Fruit fly (Drosophila melanogaster): ENCODE measurements around the gene Osi22.

The Osi22 gene

dm6 chr3R:13319873-13320272 is 29.4 kb downstream of the Osi22 start (continued):
- TF ChIP-seq CG18599 (GFP tag; optimal IDR thresholded peaks at IDR 0.05) = no peak
- no peak for TF ChIP-seq CG3726 (GFP tag; IDR thresholded peaks at IDR 0.05)
- TF ChIP-seq jumu (GFP tag; optimal IDR thresholded peaks at IDR 0.05) = no peak
- TF ChIP-seq sens (GFP tag) = peak; percentile 84
- TF ChIP-seq dpn (GFP tag; optimal IDR thresholded peaks at IDR 0.05) = no peak
- no peak for TF ChIP-seq ham (GFP tag; IDR thresholded peaks at IDR 0.05)
- TF ChIP-seq Dref (GFP tag; IDR thresholded peaks at IDR 0.05) = no peak
- peak; percentile 24; the same call in 1 of the 2 replicates for TF ChIP-seq Rfx (GFP tag; IDR thresholded peaks at IDR 0.05)
- TF ChIP-seq Dll (GFP tag; IDR thresholded peaks at IDR 0.05; ENCODE audit: partially characterized antibody) = no peak
- TF ChIP-seq Hsf (GFP tag; optimal IDR thresholded peaks at IDR 0.05) = peak; percentile 4
- TF ChIP-seq caup (GFP tag; optimal IDR thresholded peaks at IDR 0.05; ENCODE audit: severe bottlenecking) = no peak
- TF ChIP-seq CG15269 (tag; optimal IDR thresholded peaks at IDR 0.05) = no peak
- no peak for TF ChIP-seq Hey (tag; optimal IDR thresholded peaks at IDR 0.05)
- no peak; the same call in 2 of the 3 replicates for TF ChIP-seq croc (GFP tag; conservative IDR thresholded peaks at IDR 0.05)
- no peak for TF ChIP-seq br (optimal IDR thresholded peaks at IDR 0.05)
- TF ChIP-seq kni (GFP tag; optimal IDR thresholded peaks at IDR 0.05) = no peak
- TF ChIP-seq toy (GFP tag; IDR thresholded peaks at IDR 0.05) = no peak
- 0 out of 2 replicates have a peak, but pooled peaks have one; percentile 25 for TF ChIP-seq CG6689 (GFP tag; IDR thresholded peaks at IDR 0.05)
- TF ChIP-seq CG3065 (GFP tag; optimal IDR thresholded peaks at IDR 0.05) = no peak
- no peak for TF ChIP-seq CG33213 (GFP tag; optimal IDR thresholded peaks at IDR 0.05)
- no peak for TF ChIP-seq CG17612 (GFP tag; IDR thresholded peaks at IDR 0.05)
- TF ChIP-seq CG12744 (GFP tag; optimal IDR thresholded peaks at IDR 0.05) = peak; percentile 31
- peak; percentile 35 for TF ChIP-seq CTCF (GFP tag; optimal IDR thresholded peaks at IDR 0.05)
- TF ChIP-seq lilli (GFP tag; optimal IDR thresholded peaks at IDR 0.05) = no peak
- peak; percentile 16 for TF ChIP-seq CG13775 (GFP tag; optimal IDR thresholded peaks at IDR 0.05)
- TF ChIP-seq CG13424 (tag; optimal IDR thresholded peaks at IDR 0.05) = no peak
- peak; percentile 15 for TF ChIP-seq nmo (GFP tag; optimal IDR thresholded peaks at IDR 0.05)
- peak; percentile 20 for TF ChIP-seq CG4424 (GFP tag; optimal IDR thresholded peaks at IDR 0.05)
- no peak for TF ChIP-seq Dbx (GFP tag; IDR thresholded peaks at IDR 0.05)
- no peak for TF ChIP-seq cad (GFP tag; optimal IDR thresholded peaks at IDR 0.05)
- no peak for TF ChIP-seq CG11456 (GFP tag; IDR thresholded peaks at IDR 0.05)
- no peak for TF ChIP-seq sug (tag; optimal IDR thresholded peaks at IDR 0.05)
- TF ChIP-seq CG11247 (GFP tag; IDR thresholded peaks at IDR 0.05) = no peak
- no peak for TF ChIP-seq CG10267 (tag; optimal IDR thresholded peaks at IDR 0.05)
- TF ChIP-seq CG12071 (GFP tag; optimal IDR thresholded peaks at IDR 0.05) = peak; percentile 67
- no peak for TF ChIP-seq CG2889 (GFP tag; IDR thresholded peaks at IDR 0.05)
- TF ChIP-seq Eip74EF (GFP tag; optimal IDR thresholded peaks at IDR 0.05) = peak in 1 of 2 experiments; percentile 23
- TF ChIP-seq scrt (GFP tag; optimal IDR thresholded peaks at IDR 0.05) = no peak
- no peak for TF ChIP-seq CG4282 (GFP tag; optimal IDR thresholded peaks at IDR 0.05)
- TF ChIP-seq Ptx1 (GFP tag; IDR thresholded peaks at IDR 0.05) = no peak
- TF ChIP-seq gem (tag; optimal IDR thresholded peaks at IDR 0.05) = no peak
- no peak for TF ChIP-seq CG10543 (GFP tag; optimal IDR thresholded peaks at IDR 0.05)
- TF ChIP-seq crp (GFP tag; optimal IDR thresholded peaks at IDR 0.05) = no peak
- no peak for TF ChIP-seq CG10959 (GFP tag; IDR thresholded peaks at IDR 0.05)
- no peak for TF ChIP-seq mirr (GFP tag; optimal IDR thresholded peaks at IDR 0.05)
- no peak for TF ChIP-seq CG7786 (GFP tag; optimal IDR thresholded peaks at IDR 0.05)
- TF ChIP-seq CG2875 (GFP tag; optimal IDR thresholded peaks at IDR 0.05) = no peak
- no peak for TF ChIP-seq C15 (GFP tag; IDR thresholded peaks at IDR 0.05)
- peak; percentile 67 for TF ChIP-seq CG11696 (GFP tag; IDR thresholded peaks at IDR 0.05)
- no peak for TF ChIP-seq tin (GFP tag; optimal IDR thresholded peaks at IDR 0.05)
- TF ChIP-seq CG9817 (tag; optimal IDR thresholded peaks at IDR 0.05) = no peak
- no peak for TF ChIP-seq bcd (GFP tag; optimal IDR thresholded peaks at IDR 0.05)
- TF ChIP-seq Fer3 (tag; optimal IDR thresholded peaks at IDR 0.05) = peak; percentile 19

Data from whole organism, embryonic.